Worm (Caenorhabditis elegans) whole organism, L2 larva: ENCODE results near the gene F59A6.10.

ENCODE experiments used
- C34F6.9 ChIP-seq: fragments of 150-350 bp; optimal IDR thresholded peaks from 2 replicates; lab custom pipeline; 2014; ENCODE audit warnings: missing biosample characterization, missing genetic modification characterization
- F13H6.1 ChIP-seq: sonication (generic microtip); optimal IDR thresholded peaks from 2 replicates; lab custom pipeline; 2016; ENCODE audit warnings: missing genetic modification characterization, missing compliant biosample characterization
- R02D3.7 ChIP-seq: fragments of 150-350 bp; optimal IDR thresholded peaks from 2 replicates; lab custom pipeline; 2014; ENCODE audit warnings: missing biosample characterization, missing genetic modification characterization
- crh-2 ChIP-seq: sonication (generic microtip); optimal IDR thresholded peaks from 2 replicates; lab custom pipeline; 2017; ENCODE audit warnings: missing biosample characterization, missing genetic modification characterization
- dmd-4 ChIP-seq: sonication (generic microtip); optimal IDR thresholded peaks from 2 replicates; lab custom pipeline; 2017; ENCODE audit warnings: missing biosample characterization, missing genetic modification characterization
- egl-27 ChIP-seq: sonication (generic microtip); optimal IDR thresholded peaks from 3 replicates; lab custom pipeline; 2017; ENCODE audit warnings: missing biosample characterization, missing genetic modification reagents, missing genetic modification characterization
- elt-1 ChIP-seq: fragments of 150-350 bp; optimal IDR thresholded peaks from 2 replicates; lab custom pipeline; 2014; ENCODE audit warnings: missing biosample characterization, missing genetic modification characterization
- fos-1 ChIP-seq: fragments of 150-350 bp; optimal IDR thresholded peaks from 2 replicates; lab custom pipeline; 2014; ENCODE audit warnings: missing biosample characterization, missing genetic modification characterization
- gmeb-1 ChIP-seq: fragments of 150-350 bp; optimal IDR thresholded peaks from 2 replicates; lab custom pipeline; 2014; ENCODE audit warnings: missing biosample characterization, missing genetic modification characterization
- lin-11 ChIP-seq: fragments of 150-350 bp; sonication (generic microtip); optimal IDR thresholded peaks from 2 replicates; lab custom pipeline; 2014; ENCODE audit warnings: missing biosample characterization, missing genetic modification characterization, inconsistent platforms, mixed read lengths
- lin-13 ChIP-seq: fragments of 150-350 bp; optimal IDR thresholded peaks from 2 replicates; lab custom pipeline; 2014; ENCODE audit warnings: missing biosample characterization, missing genetic modification reagents, missing genetic modification characterization
- lin-39 ChIP-seq: fragments of 150-350 bp; optimal IDR thresholded peaks from 2 replicates; lab custom pipeline; 2014; ENCODE audit warnings: missing biosample characterization, missing genetic modification reagents, missing genetic modification characterization
- lsy-2 ChIP-seq, 2 experiments: fragments of 150-350 bp in 1 of 2; sonication (generic microtip) in 1 of 2; optimal IDR thresholded peaks; 2 replicates each; lab custom pipeline; 2014 to 2017; ENCODE audit warnings: missing biosample characterization in 2 of 2, missing genetic modification characterization in 2 of 2
- mab-5 ChIP-seq: fragments of 150-350 bp; optimal IDR thresholded peaks from 2 replicates; lab custom pipeline; 2014; ENCODE audit warnings: missing biosample characterization, missing genetic modification characterization
- mbf-1 ChIP-seq: sonication (generic microtip); optimal IDR thresholded peaks from 2 replicates; lab custom pipeline; 2017; ENCODE audit warnings: missing biosample characterization, missing genetic modification characterization
- mdl-1 ChIP-seq, 2 experiments: fragments of 150-350 bp in 1 of 2; sonication (generic microtip) in 1 of 2; optimal IDR thresholded peaks; 2 replicates each; lab custom pipeline; 2017; ENCODE audit warnings: missing biosample characterization in 2 of 2, missing genetic modification characterization in 2 of 2
- nhr-12 ChIP-seq: fragments of 150-350 bp; optimal IDR thresholded peaks from 2 replicates; lab custom pipeline; 2014; ENCODE audit warnings: missing biosample characterization, missing genetic modification characterization
- nhr-129 ChIP-seq: fragments of 150-350 bp; optimal IDR thresholded peaks from 2 replicates; lab custom pipeline; 2014; ENCODE audit warnings: missing biosample characterization, missing genetic modification characterization
- nhr-21 ChIP-seq: fragments of 150-350 bp; optimal IDR thresholded peaks from 2 replicates; lab custom pipeline; 2014; ENCODE audit warnings: missing biosample characterization, missing genetic modification characterization
- nhr-23 ChIP-seq: fragments of 150-350 bp; optimal IDR thresholded peaks from 2 replicates; lab custom pipeline; 2014; ENCODE audit warnings: missing biosample characterization, missing genetic modification reagents, missing genetic modification characterization
- nhr-237 ChIP-seq: fragments of 150-350 bp; optimal IDR thresholded peaks from 2 replicates; lab custom pipeline; 2014; ENCODE audit warnings: missing biosample characterization, missing genetic modification characterization
- nhr-25 ChIP-seq: fragments of 150-350 bp; sonication (generic microtip); optimal IDR thresholded peaks from 3 replicates; lab custom pipeline; 2014; ENCODE audit warnings: missing biosample characterization, missing genetic modification characterization
- nhr-6 ChIP-seq: fragments of 150-350 bp; optimal IDR thresholded peaks from 2 replicates; lab custom pipeline; 2014; ENCODE audit warnings: missing biosample characterization, missing genetic modification characterization
- sma-3 ChIP-seq: sonication (generic microtip); optimal IDR thresholded peaks from 2 replicates; lab custom pipeline; 2016; ENCODE audit warnings: missing genetic modification reagents, missing genetic modification characterization, missing compliant biosample characterization
- sma-9 ChIP-seq, 2 experiments: fragments of 150-350 bp in 1 of 2; sonication (generic microtip) in 1 of 2; optimal IDR thresholded peaks; 2 replicates each; lab custom pipeline; 2014 to 2016; ENCODE audit warnings: missing genetic modification characterization in 2 of 2, mild to moderate bottlenecking in 1 of 2, missing biosample characterization in 1 of 2, missing compliant biosample characterization in 1 of 2, missing genetic modification reagents in 1 of 2, moderate library complexity in 1 of 2
- unc-55 ChIP-seq: fragments of 150-350 bp; sonication (generic microtip); optimal IDR thresholded peaks from 3 replicates; lab custom pipeline; 2014; ENCODE audit warnings: missing biosample characterization, missing genetic modification reagents, missing genetic modification characterization
- unc-62 ChIP-seq: fragments of 150-350 bp; optimal IDR thresholded peaks from 2 replicates; lab custom pipeline; 2014; ENCODE audit warnings: missing biosample characterization, missing genetic modification reagents, missing genetic modification characterization
- zag-1 ChIP-seq: fragments of 150-350 bp; optimal IDR thresholded peaks from 2 replicates; lab custom pipeline; 2014; ENCODE audit warnings: missing biosample characterization, missing genetic modification characterization
- ztf-1 ChIP-seq: fragments of 200-800 bp; sonication (Bioruptor generic); conservative IDR thresholded peaks from 2 replicates; pipeline ENCODE4 v1.3.6; 2022; ENCODE audit warnings: missing genetic modification characterization, missing compliant biosample characterization
- ztf-4 ChIP-seq: fragments of 150-350 bp; optimal IDR thresholded peaks from 2 replicates; lab custom pipeline; 2014; ENCODE audit warnings: missing biosample characterization, missing genetic modification characterization

The F59A6.10 gene

DNA sequence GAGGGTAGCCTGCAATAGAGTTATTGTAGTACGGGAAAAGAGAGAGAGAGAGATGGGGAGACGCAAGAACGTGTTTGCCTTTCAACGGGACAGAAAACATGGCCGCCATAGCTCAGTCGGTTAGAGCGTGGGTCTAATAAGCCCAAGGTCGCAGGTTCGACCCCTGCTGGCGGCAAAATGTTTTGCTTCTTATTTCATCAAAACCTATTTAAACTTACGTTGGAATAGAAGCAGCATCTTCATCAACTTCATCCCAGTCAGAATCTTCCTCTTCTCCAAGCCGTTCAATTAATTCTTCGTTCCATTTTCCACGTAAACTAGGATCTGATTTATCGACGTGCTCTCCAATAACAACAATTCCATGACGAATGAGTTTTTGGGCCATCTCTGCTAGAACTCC lies 28.9 kb downstream of the F59A6.10 start (continued):
- no peak for TF ChIP-seq dmd-4
- peak; percentile 34 for TF ChIP-seq C34F6.9 (tag; lab: Kevin White, UChicago)
- peak; percentile 11 for TF ChIP-seq lin-11 (tag; lab: Kevin White, UChicago)
- no peak for TF ChIP-seq ztf-4 (tag; lab: Kevin White, UChicago)
- TF ChIP-seq lin-39 (tag; lab: Kevin White, UChicago), result no peak
- no peak for TF ChIP-seq unc-62 (GFP tag; lab: Kevin White, UChicago)
- TF ChIP-seq nhr-21 (tag; lab: Kevin White, UChicago), result peak; percentile 36
- TF ChIP-seq gmeb-1 (tag; lab: Kevin White, UChicago), result peak; percentile 54
- peak in 1 of 2 experiments; percentile 10 for TF ChIP-seq mdl-1 (tag; optimal IDR thresholded peaks at IDR 0.05; lab: Kevin White, UChicago)
- no peak for TF ChIP-seq mbf-1 (tag; lab: Kevin White, UChicago)
- TF ChIP-seq, all 48 proteins: peak for 17

- TF ChIP-seq lin-13 (GFP tag; lab: Kevin White, UChicago) (no peak), mdl-1 (tag; optimal IDR thresholded peaks at IDR 0.05; lab: Kevin White, UChicago) (no peak), mab-5 (tag; lab: Kevin White, UChicago) (no peak), sma-3 (GFP tag; lab: Kevin White, UChicago) (no peak), zag-1 (tag; lab: Kevin White, UChicago) (no peak), unc-55 (GFP tag; lab: Kevin White, UChicago) (no peak)
Observed at ce11 chrII:5033935-5034334, 30.2 kb downstream of the F59A6.10 start, which contains the start of gene F33G12.3. F33G12.3 (minus strand) TSS chrII:5034035.

DNA sequence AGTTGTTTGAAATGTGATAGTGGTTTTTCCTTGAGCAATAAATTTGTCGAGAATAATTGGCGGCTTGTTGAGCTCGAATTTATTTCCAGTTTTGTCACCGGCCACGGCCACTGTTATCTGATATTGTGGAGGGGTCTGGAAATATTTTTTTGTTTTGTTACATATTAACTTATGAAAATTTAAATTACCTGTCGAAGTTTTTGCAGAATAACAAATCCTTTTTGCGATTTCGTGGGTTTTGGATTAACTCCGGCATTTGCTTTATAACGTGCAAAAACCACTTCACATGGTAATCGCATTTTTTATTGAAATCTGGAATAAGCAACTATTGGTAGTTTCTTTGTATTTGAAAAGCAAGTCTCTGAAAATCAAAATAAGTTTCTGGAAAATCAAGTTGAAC lies 32.4 kb downstream of the F59A6.10 start, which contains the start of gene lrr-1:
Gene lrr-1 (minus strand): TSS at position 312 of the 400 bp plus-strand sequence.
- TF ChIP-seq fos-1 (tag; lab: Kevin White, UChicago) (no peak), lin-13 (GFP tag; lab: Kevin White, UChicago) (no peak), F13H6.1 (tag; lab: Kevin White, UChicago) (no peak), elt-1 (tag; lab: Kevin White, UChicago) (no peak), sma-9 (GFP tag; optimal IDR thresholded peaks at IDR 0.05; lab: Kevin White, UChicago) (no peak), sma-9 (tag; optimal IDR thresholded peaks at IDR 0.05; lab: Kevin White, UChicago) (no peak), unc-55 (GFP tag; lab: Kevin White, UChicago) (no peak), R02D3.7 (no peak)

- peak in 1 of 2 experiments; percentile 50 for TF ChIP-seq lsy-2 (tag; optimal IDR thresholded peaks at IDR 0.05; lab: Kevin White, UChicago)
- TF ChIP-seq C34F6.9 (tag; lab: Kevin White, UChicago), result peak; percentile 28
- peak; percentile 34 for TF ChIP-seq crh-2 (tag; lab: Kevin White, UChicago)
- TF ChIP-seq nhr-12 (tag; lab: Kevin White, UChicago), result no peak
- TF ChIP-seq zag-1 (tag; lab: Kevin White, UChicago), result no peak
- peak; percentile 19 for TF ChIP-seq nhr-129 (tag; lab: Kevin White, UChicago)
- TF ChIP-seq unc-55 (GFP tag; lab: Kevin White, UChicago), result peak; percentile 13
Observed at ce11 chrII:5039912-5040311, 36.2 kb downstream of the F59A6.10 start, which contains the start of gene golg-2. golg-2 (minus strand) TSS chrII:5040091.

- TF ChIP-seq nhr-237 (tag; lab: Kevin White, UChicago) (no peak), ztf-4 (tag; lab: Kevin White, UChicago) (no peak), nhr-23 (no peak), lsy-2 (tag; optimal IDR thresholded peaks at IDR 0.05; lab: Kevin White, UChicago) (peak in 1 of 2 experiments; percentile 7), egl-27 (tag; lab: Kevin White, UChicago) (no peak), unc-55 (GFP tag; lab: Kevin White, UChicago) (peak; percentile 15), ztf-1 (GFP tag; lab: Robert Waterston, UW) (no peak), lin-13 (GFP tag; lab: Kevin White, UChicago) (no peak), nhr-129 (tag; lab: Kevin White, UChicago) (no peak), C34F6.9 (tag; lab: Kevin White, UChicago) (peak; percentile 5)
- TF ChIP-seq, all 48 proteins: peak for 3
Observed at ce11 chrII:5040631-5041156, 36.9 kb downstream of the F59A6.10 start, which contains the start of gene F33G12.7. F33G12.7 (minus strand) TSS chrII:5040681.

- TF ChIP-seq C34F6.9 (tag; lab: Kevin White, UChicago) (peak; percentile 13), nhr-25 (tag; lab: Kevin White, UChicago) (no peak), unc-55 (GFP tag; lab: Kevin White, UChicago) (peak; percentile 53), zag-1 (tag; lab: Kevin White, UChicago) (peak; percentile 24), gmeb-1 (tag; lab: Kevin White, UChicago) (no peak), nhr-6 (tag; lab: Kevin White, UChicago) (peak; percentile 11), mdl-1 (tag; optimal IDR thresholded peaks at IDR 0.05; lab: Kevin White, UChicago) (no peak), nhr-129 (tag; lab: Kevin White, UChicago) (peak; percentile 15), lsy-2 (tag; optimal IDR thresholded peaks at IDR 0.05; lab: Kevin White, UChicago) (peak in 1 of 2 experiments; percentile 35), F13H6.1 (tag; lab: Kevin White, UChicago) (peak; percentile 37)
Observed at ce11 chrII:5042381-5042930, 38.7 kb downstream of the F59A6.10 start.
